Fruit fly (Drosophila melanogaster) whole organism, embryonic: ENCODE results near the gene Glg1.

Experiments
- Atf-2 ChIP-seq: fragments of 200-800 bp; sonication (Bioruptor generic); optimal IDR thresholded peaks from 2 replicates; lab custom pipeline; 2016; ENCODE audit warnings: missing biosample characterization, missing genetic modification characterization
- Awh ChIP-seq: fragments of 200-800 bp; sonication (Bioruptor generic); IDR thresholded peaks from 2 replicates; pipeline ENCODE4, ENCODE4 v1.3.6; 2022; ENCODE audit warnings: missing biosample characterization, missing genetic modification characterization
- BEAF-32 ChIP-seq: fragments of 200-800 bp; sonication (Bioruptor generic); optimal IDR thresholded peaks from 3 replicates; lab custom pipeline; 2017; ENCODE audit warnings: missing biosample characterization, missing genetic modification characterization, mild to moderate bottlenecking, moderate library complexity, missing genetic modification reagents
- Bteb2 ChIP-seq: fragments of 200-800 bp; sonication (Bioruptor generic); optimal IDR thresholded peaks from 2 replicates; lab custom pipeline; 2016; ENCODE audit warnings: missing biosample characterization, missing genetic modification characterization
- CG10979 ChIP-seq: fragments of 200-800 bp; sonication (Bioruptor generic); optimal IDR thresholded peaks from 2 replicates; lab custom pipeline; 2018; ENCODE audit warnings: missing biosample characterization, mild to moderate bottlenecking, missing genetic modification characterization, moderate library complexity
- CG11398 ChIP-seq: fragments of 200-800 bp; sonication (Bioruptor generic); optimal IDR thresholded peaks from 2 replicates; lab custom pipeline; 2016; ENCODE audit warnings: missing biosample characterization, missing genetic modification characterization
- CG12071 ChIP-seq: fragments of 200-800 bp; sonication (Bioruptor generic); optimal IDR thresholded peaks from 3 replicates; lab custom pipeline; 2018; ENCODE audit warnings: missing biosample characterization, mild to moderate bottlenecking, missing genetic modification characterization
- CG13287 ChIP-seq: fragments of 200-800 bp; sonication (Bioruptor generic); IDR thresholded peaks from 2 replicates; pipeline ENCODE4 v1.3.6; 2022; ENCODE audit warnings: missing biosample characterization, missing genetic modification characterization; ENCODE audit not compliant: partially characterized antibody
- CG14014 ChIP-seq: fragments of 200-800 bp; sonication (Bioruptor generic); IDR thresholded peaks from 2 replicates; pipeline ENCODE4 v1.3.6; 2022; ENCODE audit warnings: missing biosample characterization, missing genetic modification characterization
- CG15073 ChIP-seq: fragments of 200-800 bp; sonication (Bioruptor generic); optimal IDR thresholded peaks from 2 replicates; lab custom pipeline; 2016; ENCODE audit warnings: missing biosample characterization, missing genetic modification characterization
- CG18599 ChIP-seq: fragments of 200-800 bp; sonication (Bioruptor generic); optimal IDR thresholded peaks from 3 replicates; lab custom pipeline; 2017; ENCODE audit warnings: missing biosample characterization, missing genetic modification characterization, mild to moderate bottlenecking, moderate library complexity, missing genetic modification reagents
- CG2120 ChIP-seq: fragments of 200-800 bp; sonication (Bioruptor generic); optimal IDR thresholded peaks from 3 replicates; lab custom pipeline; 2016; ENCODE audit warnings: missing biosample characterization, missing genetic modification characterization
- CG2202 ChIP-seq: fragments of 200-800 bp; sonication (Bioruptor generic); optimal IDR thresholded peaks from 2 replicates; lab custom pipeline; 2018; ENCODE audit warnings: missing biosample characterization, mild to moderate bottlenecking, missing genetic modification characterization
- CG3995 ChIP-seq: fragments of 200-800 bp; sonication (Bioruptor generic); optimal IDR thresholded peaks from 3 replicates; lab custom pipeline; 2016; ENCODE audit warnings: missing biosample characterization, missing genetic modification characterization
- CG4328 ChIP-seq: fragments of 200-800 bp; sonication (Bioruptor generic); optimal IDR thresholded peaks from 3 replicates; lab custom pipeline; 2017; ENCODE audit warnings: missing biosample characterization, missing genetic modification reagents, missing genetic modification characterization
- CG4404 ChIP-seq: fragments of 200-800 bp; sonication (Bioruptor generic); IDR thresholded peaks from 2 replicates; pipeline ENCODE4 v1.3.6; 2022; ENCODE audit warnings: missing biosample characterization, missing genetic modification characterization
- CG5245 ChIP-seq: fragments of 200-800 bp; sonication (Bioruptor generic); optimal IDR thresholded peaks from 3 replicates; lab custom pipeline; 2016; ENCODE audit warnings: missing biosample characterization, missing genetic modification characterization
- CG6654 ChIP-seq: fragments of 200-800 bp; sonication (Bioruptor generic); optimal IDR thresholded peaks from 2 replicates; lab custom pipeline; 2017; ENCODE audit warnings: missing biosample characterization, mild to moderate bottlenecking, missing genetic modification characterization
- CG7556 ChIP-seq: fragments of 200-800 bp; sonication (Bioruptor generic); optimal IDR thresholded peaks from 2 replicates; lab custom pipeline; 2017; ENCODE audit warnings: missing biosample characterization, mild to moderate bottlenecking, missing genetic modification characterization
- CG8290 ChIP-seq, 3 experiments: fragments of 200-800 bp; sonication (Bioruptor generic); optimal IDR thresholded peaks; 2 replicates each; lab custom pipeline; 2016 to 2019; ENCODE audit warnings: missing biosample characterization in 3 of 3, missing genetic modification characterization in 3 of 3, mild to moderate bottlenecking in 2 of 3, moderate library complexity in 1 of 3
- Chrac-16 ChIP-seq: fragments of 200-800 bp; sonication (Bioruptor generic); optimal IDR thresholded peaks from 3 replicates; lab custom pipeline; 2016; ENCODE audit warnings: missing biosample characterization, missing genetic modification characterization
- D19A ChIP-seq: fragments of 200-800 bp; optimal IDR thresholded peaks from 3 replicates; lab custom pipeline; 2019; ENCODE audit warnings: missing biosample characterization, mild to moderate bottlenecking, missing genetic modification characterization, moderate library complexity
- Dip3 ChIP-seq: fragments of 200-800 bp; sonication (Bioruptor generic); optimal IDR thresholded peaks from 3 replicates; lab custom pipeline; 2016; ENCODE audit warnings: missing biosample characterization, missing genetic modification characterization
- Dll ChIP-seq: fragments of 200-800 bp; sonication (Bioruptor generic); IDR thresholded peaks from 4 replicates; pipeline ENCODE4 v1.3.6; 2022; ENCODE audit warnings: missing biosample characterization, missing genetic modification characterization; ENCODE audit not compliant: partially characterized antibody
- Hr39 ChIP-seq: fragments of >200 bp; optimal IDR thresholded peaks from 2 replicates; lab custom pipeline; 2017
- Mad ChIP-seq: fragments of 200-800 bp; sonication (Bioruptor generic); optimal IDR thresholded peaks from 2 replicates; lab custom pipeline; 2016; ENCODE audit warnings: missing biosample characterization, missing genetic modification characterization
- Rfx ChIP-seq: fragments of 200-800 bp; sonication (Bioruptor generic); IDR thresholded peaks from 2 replicates; pipeline ENCODE4 v1.3.6; 2022; ENCODE audit warnings: missing biosample characterization, missing genetic modification characterization
- Sox102F ChIP-seq: fragments of 200-800 bp; sonication (Bioruptor generic); optimal IDR thresholded peaks from 2 replicates; lab custom pipeline; 2018; ENCODE audit warnings: missing biosample characterization, mild to moderate bottlenecking, missing genetic modification characterization, moderate library complexity
- Tbp ChIP-seq: fragments of >200 bp; optimal IDR thresholded peaks from 2 replicates; lab custom pipeline; 2018; ENCODE audit warnings: missing biosample characterization, missing genetic modification characterization
- Vsx1 ChIP-seq: fragments of 200-800 bp; sonication (Bioruptor generic); optimal IDR thresholded peaks from 2 replicates; lab custom pipeline; 2017; ENCODE audit warnings: missing biosample characterization, mild to moderate bottlenecking, missing genetic modification characterization, missing genetic modification reagents
- Xbp1 ChIP-seq: fragments of 200-800 bp; sonication (Bioruptor generic); optimal IDR thresholded peaks from 3 replicates; lab custom pipeline; 2016; ENCODE audit warnings: missing biosample characterization, mild to moderate bottlenecking, missing genetic modification characterization
- ap ChIP-seq: fragments of 200-800 bp; sonication (Bioruptor generic); IDR thresholded peaks from 2 replicates; pipeline ENCODE4 v1.3.6; 2022; ENCODE audit warnings: missing biosample characterization, missing genetic modification characterization
- ash1 ChIP-seq: fragments of 200-800 bp; sonication (Bioruptor generic); optimal IDR thresholded peaks from 2 replicates; lab custom pipeline; 2018; ENCODE audit warnings: missing biosample characterization, mild to moderate bottlenecking, missing genetic modification characterization
- cad ChIP-seq: fragments of >200 bp; optimal IDR thresholded peaks from 2 replicates; lab custom pipeline; 2017; ENCODE audit warnings: missing biosample characterization, missing genetic modification characterization
- caup ChIP-seq: fragments of 200-800 bp; sonication (Bioruptor generic); optimal IDR thresholded peaks from 3 replicates; lab custom pipeline; 2017; ENCODE audit warnings: missing biosample characterization, mild to moderate bottlenecking, missing genetic modification characterization, moderate library complexity; ENCODE audit not compliant: severe bottlenecking
- chm ChIP-seq: fragments of 200-800 bp; sonication (Bioruptor generic); IDR thresholded peaks from 2 replicates; pipeline ENCODE4 v1.3.6; 2022; ENCODE audit warnings: missing biosample characterization, missing genetic modification characterization
- dmrt11E ChIP-seq: fragments of 200-800 bp; sonication (Bioruptor generic); optimal IDR thresholded peaks from 3 replicates; lab custom pipeline; 2018; ENCODE audit warnings: missing biosample characterization, mild to moderate bottlenecking, missing genetic modification characterization, moderate library complexity
- en ChIP-seq: fragments of 200-800 bp; sonication (Bioruptor generic); optimal IDR thresholded peaks from 2 replicates; lab custom pipeline; 2016; ENCODE audit warnings: missing biosample characterization, missing genetic modification characterization
- fru ChIP-seq: fragments of >200 bp; optimal IDR thresholded peaks from 2 replicates; lab custom pipeline; 2017
- ftz-f1 ChIP-seq: fragments of 200-800 bp; sonication (Bioruptor generic); optimal IDR thresholded peaks from 2 replicates; lab custom pipeline; 2016; ENCODE audit warnings: missing biosample characterization, missing genetic modification characterization
- ham ChIP-seq: fragments of 200-800 bp; sonication (Bioruptor generic); IDR thresholded peaks from 2 replicates; pipeline ENCODE4 v1.3.6; 2022; ENCODE audit warnings: missing biosample characterization, missing genetic modification characterization
- luna ChIP-seq: fragments of 200-800 bp; sonication (Bioruptor generic); optimal IDR thresholded peaks from 2 replicates; lab custom pipeline; 2016; ENCODE audit warnings: missing biosample characterization, missing genetic modification characterization
- mam ChIP-seq: fragments of 200-800 bp; sonication (Bioruptor generic); optimal IDR thresholded peaks from 3 replicates; lab custom pipeline; 2016; ENCODE audit warnings: missing biosample characterization, missing genetic modification characterization
- phol ChIP-seq: fragments of 200-800 bp; sonication (Bioruptor generic); optimal IDR thresholded peaks from 3 replicates; lab custom pipeline; 2018; ENCODE audit warnings: missing biosample characterization, mild to moderate bottlenecking, missing genetic modification characterization, moderate library complexity
- run ChIP-seq: fragments of 200-800 bp; sonication (Bioruptor generic); optimal IDR thresholded peaks from 3 replicates; lab custom pipeline; 2018; ENCODE audit warnings: missing biosample characterization, mild to moderate bottlenecking, missing genetic modification characterization
- sob ChIP-seq: fragments of 200-800 bp; sonication (Bioruptor generic); IDR thresholded peaks from 2 replicates; pipeline ENCODE4 v1.3.6; 2022; ENCODE audit warnings: missing biosample characterization, missing genetic modification characterization
- trem ChIP-seq: fragments of 200-800 bp; optimal IDR thresholded peaks from 3 replicates; lab custom pipeline; 2019; ENCODE audit warnings: missing biosample characterization, mild to moderate bottlenecking, missing genetic modification characterization, moderate library complexity
- unpg ChIP-seq: fragments of 200-800 bp; sonication (Bioruptor generic); optimal IDR thresholded peaks from 3 replicates; lab custom pipeline; 2018; ENCODE audit warnings: missing biosample characterization, mild to moderate bottlenecking, missing genetic modification characterization, moderate library complexity
- vfl ChIP-seq: fragments of 200-800 bp; sonication (Bioruptor generic); optimal IDR thresholded peaks from 2 replicates; lab custom pipeline; 2016; ENCODE audit warnings: missing biosample characterization, missing genetic modification characterization
- wor ChIP-seq: fragments of 200-800 bp; sonication (Bioruptor generic); IDR thresholded peaks from 2 replicates; pipeline ENCODE4 v1.3.6; 2022; ENCODE audit warnings: missing biosample characterization, missing genetic modification characterization
- z ChIP-seq: fragments of 200-800 bp; sonication (Bioruptor generic); IDR thresholded peaks from 3 replicates; pipeline ENCODE4 v1.3.6; 2022; ENCODE audit warnings: missing biosample characterization, missing genetic modification characterization

Gene Glg1

dm6 chr3L:21516716-21517266, 9.5 kb upstream of the Glg1 start (continued):
- TF ChIP-seq CG8290 (GFP tag; optimal IDR thresholded peaks at IDR 0.05; lab: Kevin White, UChicago) (peak; percentile 13), CG8290 (tag; optimal IDR thresholded peaks at IDR 0.05; lab: Kevin White, UChicago) (no peak), chm (GFP tag; lab: Robert Waterston, UW) (no peak), Atf-2 (GFP tag; lab: Kevin White, UChicago) (peak; percentile 13), Chrac-16 (GFP tag; lab: Kevin White, UChicago) (no peak), vfl (peak; percentile 37), mam (GFP tag; lab: Kevin White, UChicago) (peak; percentile 41), CG12071 (no peak), Xbp1 (GFP tag; lab: Kevin White, UChicago) (peak; percentile 27), fru (lab: Kevin White, UChicago) (no peak), Awh (GFP tag; lab: Robert Waterston, UW) (no peak), unpg (peak; percentile 5), ap (GFP tag; lab: Robert Waterston, UW) (no peak), Rfx (GFP tag; lab: Robert Waterston, UW) (0 out of 2 replicates have a peak, but pooled peaks have one; percentile 7), ham (GFP tag; lab: Robert Waterston, UW) (no peak), Dip3 (peak; percentile 9), sob (no peak), CG2202 (tag; lab: Kevin White, UChicago) (no peak), CG13287 (GFP tag; lab: Robert Waterston, UW) (peak; percentile 34; the same call in 1 of the 2 replicates), caup (peak; percentile 5), luna (GFP tag; lab: Kevin White, UChicago) (no peak), CG10979 (tag; lab: Kevin White, UChicago) (peak; percentile 7), wor (GFP tag; lab: Robert Waterston, UW) (no peak), Sox102F (GFP tag; lab: Kevin White, UChicago) (no peak), CG18599 (no peak), Bteb2 (no peak), z (GFP tag; lab: Robert Waterston, UW) (no peak), CG15073 (GFP tag; lab: Kevin White, UChicago) (no peak), dmrt11E (tag; lab: Kevin White, UChicago) (peak; percentile 1), CG6654 (GFP tag; lab: Kevin White, UChicago) (no peak), D19A (peak; percentile 9), CG2120 (GFP tag; lab: Kevin White, UChicago) (peak; percentile 58), ftz-f1 (GFP tag; lab: Kevin White, UChicago) (peak; percentile 87), en (GFP tag; lab: Kevin White, UChicago) (no peak), CG4328 (no peak), CG7556 (GFP tag; lab: Kevin White, UChicago) (peak; percentile 8), CG11398 (GFP tag; lab: Kevin White, UChicago) (no peak), CG3995 (GFP tag; lab: Kevin White, UChicago) (no peak), Tbp (GFP tag; lab: Kevin White, UChicago) (no peak), run (tag; lab: Kevin White, UChicago) (no peak), phol (tag; lab: Kevin White, UChicago) (peak; percentile 36), CG5245 (GFP tag; lab: Kevin White, UChicago) (no peak), Vsx1 (no peak), CG4404 (GFP tag; lab: Robert Waterston, UW) (no peak), trem (tag; lab: Kevin White, UChicago) (peak; percentile 68), Dll (no peak), Mad (GFP tag; lab: Kevin White, UChicago) (no peak), BEAF-32 (peak; percentile 42), CG14014 (no peak), ash1 (GFP tag; lab: Kevin White, UChicago) (no peak), Hr39 (lab: Kevin White, UChicago) (no peak), cad (GFP tag; lab: Kevin White, UChicago) (no peak)
